Fruit fly (Drosophila melanogaster): ENCODE measurements around the gene mtTFB1.

Gene mtTFB1

DNA sequence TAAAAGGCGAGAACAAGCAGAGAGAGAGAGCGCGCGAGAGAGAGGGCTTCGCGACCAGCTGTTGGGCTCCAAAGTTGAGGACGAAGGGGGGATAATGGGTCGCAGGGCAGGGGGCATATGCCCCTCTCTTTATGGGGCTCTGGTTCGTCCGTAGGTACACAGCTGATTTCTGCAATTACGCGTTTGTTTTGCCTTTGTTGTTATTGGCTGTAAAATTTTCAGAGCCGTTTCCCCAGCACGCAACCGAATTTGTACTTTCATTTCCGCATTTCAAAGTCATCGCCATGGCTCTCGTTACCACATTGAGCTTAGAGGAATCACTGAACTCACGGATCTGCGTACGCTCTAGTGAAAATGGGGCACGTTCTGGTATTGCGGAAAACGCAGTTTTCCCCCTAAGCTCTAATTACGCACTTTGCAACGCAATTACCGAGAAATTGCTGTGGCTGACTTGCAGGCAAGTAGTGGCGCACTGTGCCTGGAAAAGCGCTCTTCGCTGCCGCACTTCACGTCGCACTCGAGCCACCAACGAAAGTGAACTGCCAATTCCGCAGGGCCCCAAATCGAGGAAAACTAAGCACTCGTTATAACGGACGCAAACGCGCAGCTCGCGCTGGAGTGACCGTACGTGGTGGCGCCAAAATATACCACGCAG lies 674 bp upstream of the mtTFB1 start, which contains the start of gene CG11658 (continued):
- no peak for TF ChIP-seq CG6791 (GFP tag; IDR thresholded peaks at IDR 0.05; ENCODE audit: partially characterized antibody)
- 0 out of 3 replicates have a peak, but pooled peaks have one; percentile 14 for TF ChIP-seq so (GFP tag; IDR thresholded peaks at IDR 0.05)
- TF ChIP-seq amos (GFP tag; IDR thresholded peaks at IDR 0.05; ENCODE audit: partially characterized antibody) = peak; percentile 15; the same call in 1 of the 2 replicates
- TF ChIP-seq dmrt11E (tag; optimal IDR thresholded peaks at IDR 0.05) = no peak
- TF ChIP-seq vvl (GFP tag; IDR thresholded peaks at IDR 0.05) = peak; percentile 24; the same call in 1 of the 2 replicates
- TF ChIP-seq crp (GFP tag; optimal IDR thresholded peaks at IDR 0.05) = peak in 1 of 2 experiments; percentile 84
- TF ChIP-seq Atf6 (GFP tag; IDR thresholded peaks at IDR 0.05) = peak; percentile 54; the same call in 1 of the 2 replicates
- peak; percentile 4 for TF ChIP-seq odd (GFP tag; optimal IDR thresholded peaks at IDR 0.05)
- no peak for TF ChIP-seq Sox102F (GFP tag; optimal IDR thresholded peaks at IDR 0.05)
- TF ChIP-seq Hr78 (GFP tag; optimal IDR thresholded peaks at IDR 0.05) = peak in 1 of 2 experiments; percentile 25
- no peak; the same call in 1 of the 2 replicates for TF ChIP-seq ranshi (GFP tag; IDR thresholded peaks at IDR 0.05)
- TF ChIP-seq chif (GFP tag; optimal IDR thresholded peaks at IDR 0.05) = no peak
- TF ChIP-seq nau (GFP tag; optimal IDR thresholded peaks at IDR 0.05) = peak; percentile 43
- TF ChIP-seq CG11398 (GFP tag; optimal IDR thresholded peaks at IDR 0.05) = peak; percentile 22
- peak in 1 of 2 experiments; percentile 92 for TF ChIP-seq Eip74EF (GFP tag; optimal IDR thresholded peaks at IDR 0.05)
- no peak; the same call in 1 of the 2 replicates for TF ChIP-seq ato (GFP tag; IDR thresholded peaks at IDR 0.05; ENCODE audit: partially characterized antibody)
- TF ChIP-seq CG6175 (GFP tag; IDR thresholded peaks at IDR 0.05) = peak; percentile 6; the same call in 1 of the 3 replicates
- no peak; the same call in 1 of the 2 replicates for TF ChIP-seq Nf-YA (GFP tag; IDR thresholded peaks at IDR 0.05)
- TF ChIP-seq zf30C (GFP tag; optimal IDR thresholded peaks at IDR 0.05) = no peak
- TF ChIP-seq nerfin-2 (GFP tag; IDR thresholded peaks at IDR 0.05; ENCODE audit: partially characterized antibody) = peak; percentile 59; the same call in 1 of the 2 replicates
- no peak for TF ChIP-seq D (optimal IDR thresholded peaks at IDR 0.05)
- TF ChIP-seq D (GFP tag; optimal IDR thresholded peaks at IDR 0.05) = no peak
- peak; percentile 72 for TF ChIP-seq nom (GFP tag; optimal IDR thresholded peaks at IDR 0.05)
- peak; percentile 91 to 98 for TF ChIP-seq Trl (optimal IDR thresholded peaks at IDR 0.05)
- TF ChIP-seq Trl (GFP tag; optimal IDR thresholded peaks at IDR 0.05) = no peak
- no peak for TF ChIP-seq z (GFP tag; IDR thresholded peaks at IDR 0.05)
- no peak for TF ChIP-seq prd (optimal IDR thresholded peaks at IDR 0.05)
- no peak for TF ChIP-seq prd (GFP tag; IDR thresholded peaks at IDR 0.05)
- TF ChIP-seq inv (GFP tag; IDR thresholded peaks at IDR 0.05; ENCODE audit: partially characterized antibody) = peak; percentile 33; the same call in 1 of the 2 replicates
- TF ChIP-seq zfh1 (GFP tag; IDR thresholded peaks at IDR 0.05) = peak; percentile 37; the same call in 1 of the 3 replicates
- no peak for TF ChIP-seq CG4854 (GFP tag; optimal IDR thresholded peaks at IDR 0.05)
- 0 out of 3 replicates have a peak, but pooled peaks have one; percentile 40 for TF ChIP-seq gce (GFP tag; IDR thresholded peaks at IDR 0.05)
- TF ChIP-seq zen2 (GFP tag; IDR thresholded peaks at IDR 0.05; ENCODE audit: partially characterized antibody) = peak; percentile 40
- TF ChIP-seq rib (GFP tag; IDR thresholded peaks at IDR 0.05) = peak; percentile 81; the same call in 1 of the 2 replicates
- no peak for TF ChIP-seq nerfin-1 (tag; optimal IDR thresholded peaks at IDR 0.05)
- peak; percentile 93; the same call in 3 of the 4 replicates for TF ChIP-seq chinmo (GFP tag; IDR thresholded peaks at IDR 0.05; ENCODE audit: partially characterized antibody)

DNA sequence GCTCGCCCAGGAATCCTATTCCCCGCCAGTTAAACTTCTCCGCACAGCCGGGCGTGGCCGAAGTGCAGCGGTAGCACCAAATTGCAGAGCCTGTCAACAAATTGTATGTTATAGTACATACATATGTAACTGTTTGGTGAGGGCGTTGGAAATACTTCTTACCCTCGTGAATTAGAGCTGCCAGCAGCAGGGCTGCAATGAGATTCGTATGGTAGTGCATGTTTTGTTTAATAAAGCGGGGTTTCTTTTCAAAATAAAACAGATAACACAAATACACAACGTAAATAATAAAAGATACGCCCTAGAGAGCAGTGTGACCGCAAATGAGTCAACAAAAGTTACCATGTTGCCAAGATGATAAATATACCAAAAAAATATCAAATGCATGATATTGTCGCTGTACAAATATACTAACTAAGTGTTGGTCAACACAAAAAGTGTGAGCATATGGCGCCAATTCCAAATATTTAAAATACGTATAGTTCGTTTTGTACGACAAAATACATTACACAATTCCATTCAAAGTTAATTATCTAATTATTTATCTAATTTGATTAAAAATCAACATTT lies 2.4 kb downstream of the mtTFB1 start, which contains the start of gene crim:
Gene crim, minus strand, starts transcription at position 328 of the 570 bp plus-strand sequence.
- TF ChIP-seq Six4 (GFP tag; optimal IDR thresholded peaks at IDR 0.05) (no peak), trh (GFP tag; optimal IDR thresholded peaks at IDR 0.05) (no peak), insv (GFP tag; optimal IDR thresholded peaks at IDR 0.05) (peak in 1 of 2 experiments; percentile 0), odd (GFP tag; optimal IDR thresholded peaks at IDR 0.05) (no peak), repo (GFP tag; optimal IDR thresholded peaks at IDR 0.05) (no peak), Side (GFP tag; optimal IDR thresholded peaks at IDR 0.05) (no peak), dmrt99B (tag; optimal IDR thresholded peaks at IDR 0.05) (no peak), MBD-R2 (GFP tag; IDR thresholded peaks at IDR 0.05) (peak; percentile 64), schlank (tag; optimal IDR thresholded peaks at IDR 0.05) (no peak), Bgb (GFP tag; IDR thresholded peaks at IDR 0.05; ENCODE audit: partially characterized antibody) (peak; percentile 30; the same call in 1 of the 2 replicates), kni (GFP tag; optimal IDR thresholded peaks at IDR 0.05) (no peak), CG14014 (GFP tag; IDR thresholded peaks at IDR 0.05) (no peak), sima (GFP tag; optimal IDR thresholded peaks at IDR 0.05) (no peak), Lhr (GFP tag; optimal IDR thresholded peaks at IDR 0.05) (peak; percentile 52)

Measured in whole organism, embryonic.